Worm (Caenorhabditis elegans) whole organism, young adult: ENCODE results near the gene Y48B6A.1.
A peak's percentile ranks its signal among the peaks of the same experiment; 100 is the strongest.

Source experiments
- B0035.1 ChIP-seq: sonication (generic microtip); optimal IDR thresholded peaks from 2 replicates; lab custom pipeline; 2016; ENCODE audit warnings: missing genetic modification characterization, mild to moderate bottlenecking, missing compliant biosample characterization, missing genotype, missing genetic modification reagents
- B0336.3 ChIP-seq: fragments of 200-800 bp; sonication (Bioruptor generic); IDR thresholded peaks from 2 replicates; pipeline ENCODE4 v1.3.6; 2022; ENCODE audit warnings: missing genetic modification characterization, missing compliant biosample characterization
- F39B2.1 ChIP-seq: fragments of 200-800 bp; sonication (Bioruptor generic); IDR thresholded peaks from 2 replicates; pipeline ENCODE4 v1.3.6; 2022; ENCODE audit warnings: missing genetic modification reagents, missing genetic modification characterization, missing compliant biosample characterization
- F52B5.7 ChIP-seq: sonication (generic microtip); optimal IDR thresholded peaks from 2 replicates; lab custom pipeline; 2016; ENCODE audit warnings: mild to moderate bottlenecking, missing genetic modification characterization, missing compliant biosample characterization
- ZK185.1 ChIP-seq: sonication (generic microtip); optimal IDR thresholded peaks from 2 replicates; lab custom pipeline; 2016; ENCODE audit warnings: mild to moderate bottlenecking, missing genetic modification characterization, missing compliant biosample characterization; ENCODE audit not compliant: poor library complexity, severe bottlenecking
- akir-1 ChIP-seq: fragments of 200-800 bp; sonication (Bioruptor generic); optimal IDR thresholded peaks from 2 replicates; lab custom pipeline; 2018; ENCODE audit warnings: mild to moderate bottlenecking, missing genetic modification characterization, moderate library complexity, missing compliant biosample characterization
- aptf-3 ChIP-seq: fragments of 200-800 bp; sonication (Bioruptor generic); IDR thresholded peaks from 2 replicates; pipeline ENCODE4 v1.3.6; 2022; ENCODE audit warnings: missing genetic modification characterization, missing compliant biosample characterization
- athp-1 ChIP-seq: sonication (generic microtip); optimal IDR thresholded peaks from 2 replicates; lab custom pipeline; 2017; ENCODE audit warnings: mild to moderate bottlenecking, missing genetic modification characterization, missing compliant biosample characterization
- attf-3 ChIP-seq: fragments of 200-800 bp; sonication (Bioruptor generic); conservative IDR thresholded peaks from 2 replicates; pipeline ENCODE4 v1.3.6; 2022; ENCODE audit warnings: missing genetic modification reagents, missing genetic modification characterization, missing compliant biosample characterization
- ccch-3 ChIP-seq: fragments of 200-800 bp; sonication (Bioruptor generic); optimal IDR thresholded peaks from 2 replicates; lab custom pipeline; 2018; ENCODE audit warnings: mild to moderate bottlenecking, missing genetic modification characterization, missing compliant biosample characterization
- cebp-1 ChIP-seq, 2 experiments: fragments of 200-800 bp in 1 of 2; sonication (Bioruptor generic) in 1 of 2; sonication (generic microtip) in 1 of 2; IDR thresholded peaks in 1 of 2; optimal IDR thresholded peaks in 1 of 2; 2 replicates each; pipeline versions ENCODE4 v1.3.6 to Lab custom; 2017 to 2022; ENCODE audit warnings: missing compliant biosample characterization in 2 of 2, missing genetic modification characterization in 2 of 2, mild to moderate bottlenecking in 1 of 2, missing genetic modification reagents in 1 of 2, moderate library complexity in 1 of 2
- cebp-2 ChIP-seq: fragments of 200-800 bp; sonication (Bioruptor generic); IDR thresholded peaks from 2 replicates; pipeline ENCODE4 v1.3.6; 2022; ENCODE audit warnings: missing genetic modification characterization, missing compliant biosample characterization
- ceh-40 ChIP-seq: fragments of 200-800 bp; sonication (Bioruptor generic); IDR thresholded peaks from 2 replicates; pipeline ENCODE4 v1.3.6; 2022; ENCODE audit warnings: missing genetic modification characterization, missing compliant biosample characterization
- dox-1 ChIP-seq: fragments of 200-800 bp; sonication (Bioruptor generic); IDR thresholded peaks from 2 replicates; pipeline ENCODE4 v1.3.6; 2022; ENCODE audit warnings: missing genetic modification reagents, missing genetic modification characterization, missing compliant biosample characterization
- dpff-1 ChIP-seq: sonication (generic microtip); optimal IDR thresholded peaks from 2 replicates; lab custom pipeline; 2017; ENCODE audit warnings: mild to moderate bottlenecking, missing genetic modification characterization, missing compliant biosample characterization
- efl-1 ChIP-seq: fragments of 150-350 bp; optimal IDR thresholded peaks from 2 replicates; lab custom pipeline; 2014; ENCODE audit warnings: missing biosample characterization, missing genetic modification reagents, missing genetic modification characterization
- egl-18 ChIP-seq: fragments of 200-800 bp; sonication (Bioruptor generic); IDR thresholded peaks from 2 replicates; pipeline ENCODE4 v1.3.6; 2022; ENCODE audit warnings: missing genetic modification reagents, missing genetic modification characterization, missing compliant biosample characterization
- egl-44 ChIP-seq: fragments of 200-800 bp; sonication (Bioruptor generic); IDR thresholded peaks from 2 replicates; pipeline ENCODE4 v1.3.6; 2022; ENCODE audit warnings: missing genetic modification reagents, missing genetic modification characterization, missing compliant biosample characterization
- egrh-3 ChIP-seq: fragments of 200-800 bp; sonication (Bioruptor generic); IDR thresholded peaks from 2 replicates; pipeline ENCODE4 v1.3.6; 2022; ENCODE audit warnings: missing genetic modification reagents, missing genetic modification characterization, missing compliant biosample characterization
- ets-4 ChIP-seq: fragments of 200-800 bp; sonication (Bioruptor generic); optimal IDR thresholded peaks from 2 replicates; lab custom pipeline; 2018; ENCODE audit warnings: mild to moderate bottlenecking, missing genetic modification characterization, missing compliant biosample characterization
- fkh-3 ChIP-seq: sonication (generic microtip); optimal IDR thresholded peaks from 2 replicates; lab custom pipeline; 2016; ENCODE audit warnings: mild to moderate bottlenecking, missing genetic modification characterization, missing compliant biosample characterization
- gei-17 ChIP-seq: fragments of 200-800 bp; sonication (Bioruptor generic); optimal IDR thresholded peaks from 2 replicates; lab custom pipeline; 2018; ENCODE audit warnings: mild to moderate bottlenecking, missing genetic modification characterization, missing compliant biosample characterization
- him-1 ChIP-seq: sonication (generic microtip); optimal IDR thresholded peaks from 2 replicates; lab custom pipeline; 2016; ENCODE audit warnings: missing genotype, missing genetic modification reagents, missing genetic modification characterization, missing compliant biosample characterization
- lin-35 ChIP-seq, 3 experiments: fragments of 150-350 bp in 2 of 3; sonication (generic microtip) in 1 of 3; optimal IDR thresholded peaks; 2 replicates each; lab custom pipeline; 2014 to 2018; ENCODE audit warnings: missing biosample characterization in 3 of 3, missing genetic modification characterization in 3 of 3, missing genetic modification reagents in 3 of 3
- lin-54 ChIP-seq: fragments of 200-800 bp; sonication (Bioruptor generic); optimal IDR thresholded peaks from 2 replicates; lab custom pipeline; 2018; ENCODE audit warnings: mild to moderate bottlenecking, missing genetic modification characterization, missing compliant biosample characterization
- lsl-1 ChIP-seq: fragments of 200-800 bp; sonication (Bioruptor generic); optimal IDR thresholded peaks from 2 replicates; lab custom pipeline; 2018; ENCODE audit warnings: mild to moderate bottlenecking, missing genetic modification characterization, moderate library complexity, missing compliant biosample characterization
- lsy-27 ChIP-seq: sonication (generic microtip); optimal IDR thresholded peaks from 2 replicates; lab custom pipeline; 2017; ENCODE audit warnings: missing genetic modification characterization, mild to moderate bottlenecking, missing compliant biosample characterization, antibody characterized with exemption, missing genotype, borderline replicate concordance; ENCODE audit not compliant: insufficient read depth
- madf-10 ChIP-seq: sonication (generic microtip); optimal IDR thresholded peaks from 2 replicates; lab custom pipeline; 2016; ENCODE audit warnings: mild to moderate bottlenecking, missing genetic modification characterization, missing compliant biosample characterization
- madf-3 ChIP-seq: fragments of 200-800 bp; sonication (Bioruptor generic); IDR thresholded peaks from 2 replicates; pipeline ENCODE4 v1.3.6; 2022; ENCODE audit warnings: missing genetic modification reagents, missing genetic modification characterization, missing compliant biosample characterization
- madf-8 ChIP-seq: fragments of 200-800 bp; sonication (Bioruptor generic); conservative IDR thresholded peaks from 2 replicates; pipeline ENCODE4 v1.3.6; 2022; ENCODE audit warnings: missing genetic modification reagents, missing genetic modification characterization, missing compliant biosample characterization
- nhr-120 ChIP-seq: fragments of 200-800 bp; sonication (Bioruptor generic); IDR thresholded peaks from 2 replicates; pipeline ENCODE4 v1.3.6; 2022; ENCODE audit warnings: missing genetic modification characterization, missing compliant biosample characterization
- nhr-27 ChIP-seq: fragments of 200-800 bp; sonication (Bioruptor generic); optimal IDR thresholded peaks from 2 replicates; lab custom pipeline; 2018; ENCODE audit warnings: mild to moderate bottlenecking, missing genetic modification characterization, moderate library complexity, missing compliant biosample characterization
- nhr-90 ChIP-seq: sonication (generic microtip); optimal IDR thresholded peaks from 2 replicates; lab custom pipeline; 2016; ENCODE audit warnings: missing genotype, mild to moderate bottlenecking, missing genetic modification characterization, missing compliant biosample characterization
- pbrm-1 ChIP-seq: fragments of 200-800 bp; sonication (Bioruptor generic); IDR thresholded peaks from 2 replicates; pipeline ENCODE4 v1.3.6; 2022; ENCODE audit warnings: missing genetic modification reagents, missing genetic modification characterization, missing compliant biosample characterization
- rec-8 ChIP-seq, 2 experiments: sonication (generic microtip); optimal IDR thresholded peaks; 2 replicates each; lab custom pipeline; 2016; ENCODE audit warnings: mild to moderate bottlenecking in 2 of 2, missing genetic modification characterization in 2 of 2, missing genetic modification reagents in 2 of 2, missing genotype in 2 of 2, missing biosample characterization in 1 of 2, missing compliant biosample characterization in 1 of 2, moderate library complexity in 1 of 2
- repo-1 ChIP-seq: sonication (generic microtip); optimal IDR thresholded peaks from 2 replicates; lab custom pipeline; 2017; ENCODE audit warnings: mild to moderate bottlenecking, missing genetic modification characterization, missing compliant biosample characterization
- rpc-1 ChIP-seq, 2 experiments: fragments of 150-350 bp in 1 of 2; sonication (generic microtip) in 1 of 2; optimal IDR thresholded peaks; 2 replicates each; lab custom pipeline; 2014 to 2018; ENCODE audit warnings: missing biosample characterization in 1 of 2, missing genetic modification characterization in 1 of 2, missing genetic modification reagents in 1 of 2, missing genotype in 1 of 2
- sea-2 ChIP-seq: fragments of 200-800 bp; sonication (Bioruptor generic); IDR thresholded peaks from 2 replicates; pipeline ENCODE4 v1.3.6; 2022; ENCODE audit warnings: missing genetic modification characterization, missing compliant biosample characterization
- snpc-1.3 ChIP-seq: sonication (generic microtip); optimal IDR thresholded peaks from 2 replicates; lab custom pipeline; 2017; ENCODE audit warnings: missing genetic modification characterization, mild to moderate bottlenecking, missing compliant biosample characterization, antibody characterized with exemption, moderate library complexity, missing genotype, missing genetic modification reagents; ENCODE audit not compliant: insufficient read depth
- tbp1 ChIP-seq: fragments of 200-800 bp; sonication (Bioruptor generic); optimal IDR thresholded peaks from 2 replicates; lab custom pipeline; 2018; ENCODE audit warnings: mild to moderate bottlenecking, missing genetic modification characterization, missing compliant biosample characterization
- tlf-1 ChIP-seq: fragments of 200-800 bp; sonication (Bioruptor generic); optimal IDR thresholded peaks from 2 replicates; lab custom pipeline; 2018; ENCODE audit warnings: mild to moderate bottlenecking, missing genetic modification characterization, missing compliant biosample characterization
- unc-130 ChIP-seq: sonication (generic microtip); optimal IDR thresholded peaks from 2 replicates; lab custom pipeline; 2016; ENCODE audit warnings: missing genetic modification reagents, missing genetic modification characterization, missing compliant biosample characterization
- zfh-2 ChIP-seq: fragments of 200-800 bp; sonication (Bioruptor generic); conservative IDR thresholded peaks from 2 replicates; pipeline ENCODE4 v1.3.6; 2022; ENCODE audit warnings: missing genetic modification reagents, missing genetic modification characterization, missing compliant biosample characterization
- ztf-18 ChIP-seq: sonication (generic microtip); optimal IDR thresholded peaks from 2 replicates; lab custom pipeline; 2016; ENCODE audit warnings: missing genotype, mild to moderate bottlenecking, missing genetic modification characterization, missing compliant biosample characterization
- ztf-28 ChIP-seq: fragments of 200-800 bp; sonication (Bioruptor generic); IDR thresholded peaks from 2 replicates; pipeline ENCODE4 v1.3.6; 2022; ENCODE audit warnings: missing genetic modification reagents, missing genetic modification characterization, missing compliant biosample characterization
- ztf-3 ChIP-seq: fragments of 200-800 bp; sonication (Bioruptor generic); optimal IDR thresholded peaks from 2 replicates; lab custom pipeline; 2018; ENCODE audit warnings: mild to moderate bottlenecking, missing genetic modification characterization, missing compliant biosample characterization
- ztf-6 ChIP-seq: fragments of 200-800 bp; sonication (Bioruptor generic); IDR thresholded peaks from 2 replicates; pipeline ENCODE4 v1.3.6; 2022; ENCODE audit warnings: missing genetic modification reagents, missing genetic modification characterization, missing compliant biosample characterization

Y48B6A.1 gene

DNA sequence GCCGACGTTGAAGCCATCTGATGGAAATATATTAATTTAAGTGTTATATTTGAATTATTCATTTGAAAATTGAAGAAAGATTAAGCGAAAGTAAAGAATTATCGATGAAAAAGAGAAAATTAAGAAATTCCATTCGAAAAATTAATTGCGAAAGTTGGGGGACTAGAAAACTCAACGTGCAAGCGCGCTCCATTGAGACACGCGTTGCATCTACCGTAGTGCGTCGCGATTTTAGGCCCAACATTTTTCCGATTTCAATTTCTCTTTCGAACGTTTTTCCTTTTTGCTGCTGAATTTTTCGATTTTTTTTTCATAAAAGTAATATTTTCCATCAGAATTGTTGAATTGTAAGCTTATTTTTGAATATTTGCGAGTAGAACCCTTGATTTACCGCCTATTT, at the start of gene Y48B6A.1 (continued):
- peak in 2 of 3 experiments; percentile 39 to 90 for TF ChIP-seq lin-35 (GFP tag; optimal IDR thresholded peaks at IDR 0.05; lab: Kevin White, UChicago)
- TF ChIP-seq madf-10: peak; percentile 78
- TF ChIP-seq fkh-3: no peak
- no peak for TF ChIP-seq ceh-40
- TF ChIP-seq lin-54 (GFP tag; lab: Kevin White, UChicago): peak; percentile 87
- peak; percentile 66 for TF ChIP-seq zfh-2 (GFP tag; lab: Robert Waterston, UW)
- TF ChIP-seq F52B5.7 (tag; lab: Kevin White, UChicago): peak; percentile 7
- peak; percentile 82 for TF ChIP-seq snpc-1.3
- TF ChIP-seq ets-4: no peak
- no peak for TF ChIP-seq ztf-3 (GFP tag; lab: Kevin White, UChicago)
- TF ChIP-seq lsl-1 (GFP tag; lab: Kevin White, UChicago): peak; percentile 93
- TF ChIP-seq madf-3 (GFP tag; lab: Robert Waterston, UW): peak; percentile 99
- TF ChIP-seq cebp-1 (GFP tag; IDR thresholded peaks at IDR 0.05; lab: Robert Waterston, UW): peak; percentile 81
- TF ChIP-seq cebp-1 (tag; optimal IDR thresholded peaks at IDR 0.05; lab: Kevin White, UChicago): peak; percentile 88
- TF ChIP-seq rec-8 (tag; optimal IDR thresholded peaks at IDR 0.05; lab: Kevin White, UChicago): peak in 1 of 2 experiments; percentile 70
- no peak for TF ChIP-seq nhr-120 (GFP tag; lab: Robert Waterston, UW)
- TF ChIP-seq ztf-6: peak; percentile 88
- TF ChIP-seq sea-2 (GFP tag; lab: Robert Waterston, UW): no peak
- peak; percentile 80 for TF ChIP-seq ccch-3 (GFP tag; lab: Kevin White, UChicago)
- TF ChIP-seq akir-1: no peak
- TF ChIP-seq tbp1: peak; percentile 67
- TF ChIP-seq ztf-28 (GFP tag; lab: Robert Waterston, UW): peak; percentile 96
- no peak for TF ChIP-seq dpff-1
- TF ChIP-seq pbrm-1 (GFP tag; lab: Robert Waterston, UW): peak; percentile 91
- no peak for TF ChIP-seq lsy-27 (tag; lab: Kevin White, UChicago)
- peak; percentile 65 for TF ChIP-seq efl-1 (GFP tag; lab: Kevin White, UChicago)
- TF ChIP-seq egl-18: no peak
- no peak for TF ChIP-seq nhr-90 (tag; lab: Kevin White, UChicago)
- TF ChIP-seq egl-44 (GFP tag; lab: Robert Waterston, UW): 0 out of 2 replicates have a peak, but pooled peaks have one; percentile 46
- TF ChIP-seq cebp-2 (GFP tag; lab: Robert Waterston, UW): no peak
- peak; percentile 89 for TF ChIP-seq athp-1 (tag; lab: Kevin White, UChicago)
- TF ChIP-seq nhr-27: no peak
- TF ChIP-seq aptf-3 (GFP tag; lab: Robert Waterston, UW): no peak
- TF ChIP-seq ztf-18: peak; percentile 82
- peak; percentile 66 for TF ChIP-seq attf-3 (GFP tag; lab: Robert Waterston, UW)
- TF ChIP-seq dox-1: peak; percentile 97
- peak; percentile 82 for TF ChIP-seq egrh-3 (GFP tag; lab: Robert Waterston, UW)
- TF ChIP-seq him-1 (tag; lab: Kevin White, UChicago): peak; percentile 52
- no peak for TF ChIP-seq ZK185.1 (tag; lab: Kevin White, UChicago)
- TF ChIP-seq rpc-1 (optimal IDR thresholded peaks at IDR 0.05; lab: Kevin White, UChicago): no peak
- peak; percentile 3 for TF ChIP-seq rpc-1 (tag; optimal IDR thresholded peaks at IDR 0.05; lab: Kevin White, UChicago)
- peak; percentile 62; the same call in 1 of the 2 replicates for TF ChIP-seq B0336.3 (GFP tag; lab: Robert Waterston, UW)
- TF ChIP-seq unc-130 (GFP tag; lab: Kevin White, UChicago): peak; percentile 93
- no peak for TF ChIP-seq B0035.1
- TF ChIP-seq repo-1: no peak
- TF ChIP-seq madf-8 (GFP tag; lab: Robert Waterston, UW): peak; percentile 68
- peak; percentile 48 for TF ChIP-seq gei-17 (GFP tag; lab: Kevin White, UChicago)
- TF ChIP-seq F39B2.1: no peak
- peak; percentile 85 for TF ChIP-seq tlf-1 (GFP tag; lab: Kevin White, UChicago)
